Worm (Caenorhabditis elegans): ENCODE results near the gene W09C2.7.

The W09C2.7 gene

DNA sequence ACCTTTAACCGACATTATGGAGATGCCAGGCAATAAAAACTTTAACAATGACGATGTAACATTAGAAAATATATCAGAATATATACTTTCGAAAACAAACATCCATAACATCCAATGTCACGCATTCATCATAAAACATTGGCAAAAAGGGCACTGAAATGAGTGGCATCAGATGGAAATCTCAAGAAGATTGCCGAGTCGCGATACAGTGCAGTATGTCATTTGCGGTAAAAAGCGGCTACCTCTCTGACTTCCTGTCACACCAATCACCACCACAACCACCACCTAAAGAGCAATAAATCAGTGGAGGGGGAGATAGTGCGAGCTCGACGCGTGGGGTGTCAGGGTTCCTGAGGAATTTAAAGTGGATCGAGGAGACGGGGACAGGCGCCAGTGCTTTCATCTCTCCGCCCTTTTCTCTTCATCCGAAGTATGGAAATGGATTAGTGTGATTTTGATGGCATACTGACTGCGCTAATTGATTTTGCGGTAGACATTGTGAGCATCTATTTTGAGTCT is 9.0 kb downstream of the W09C2.7 start:
- TF ChIP-seq aly-2 (tag; optimal IDR thresholded peaks at IDR 0.05) (no peak), unc-62 (GFP tag; optimal IDR thresholded peaks at IDR 0.05 in 1 of 2) (peak in 1 of 2 experiments; percentile 44), unc-62 (tag; optimal IDR thresholded peaks at IDR 0.05) (no peak), nhr-42 (GFP tag; IDR thresholded peaks at IDR 0.05) (no peak)

DNA sequence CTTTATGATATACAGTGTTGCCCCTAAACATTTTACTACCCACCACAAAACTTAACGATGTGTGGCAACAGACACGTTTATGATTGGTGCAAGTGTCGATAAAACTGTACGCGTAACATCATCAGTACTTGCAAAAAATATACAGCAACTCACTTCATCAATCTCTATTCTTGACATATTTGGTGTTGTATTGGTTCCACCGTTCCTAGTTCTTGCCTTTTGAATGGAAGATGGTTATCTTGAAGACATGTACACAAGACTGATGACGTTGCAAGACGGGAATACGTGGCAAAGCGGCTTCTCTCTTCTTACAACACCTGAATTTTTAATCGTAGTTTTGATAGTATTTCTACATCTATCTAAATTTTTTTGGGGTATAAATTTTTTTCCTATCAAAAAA is 11.2 kb downstream of the W09C2.7 start:
- TF ChIP-seq mxl-2 (GFP tag; conservative IDR thresholded peaks at IDR 0.05) (no peak), fkh-10 (GFP tag; optimal IDR thresholded peaks at IDR 0.05) (no peak)

DNA sequence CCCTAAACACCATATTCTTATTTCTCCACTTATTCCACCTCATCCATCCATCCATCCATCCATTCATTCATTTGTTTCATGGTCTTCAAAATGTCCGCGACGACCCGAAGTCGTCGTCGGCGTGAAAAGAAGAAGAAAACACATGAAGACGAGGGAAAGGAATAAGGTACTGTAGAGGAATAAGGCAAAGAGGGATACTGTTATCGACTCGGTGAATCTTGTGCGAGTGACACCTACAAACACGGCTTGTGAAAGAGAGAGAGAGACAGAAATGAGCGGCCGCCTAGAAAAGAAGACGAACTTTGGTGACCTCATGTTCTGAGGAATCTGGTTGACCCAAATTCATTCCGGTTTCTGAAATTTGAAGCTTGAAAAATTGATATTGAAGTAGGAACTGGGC is 13.1 kb downstream of the W09C2.7 start:
- TF ChIP-seq F26F4.8 (GFP tag; conservative IDR thresholded peaks at IDR 0.05) (no peak), F49E8.2 (tag; optimal IDR thresholded peaks at IDR 0.05; ENCODE audit: borderline replicate concordance) (no peak), attf-4 (tag; optimal IDR thresholded peaks at IDR 0.05) (no peak), nhr-111 (GFP tag; optimal IDR thresholded peaks at IDR 0.05) (no peak), pha-4 (GFP tag; IDR thresholded peaks at IDR 0.05) (no peak), pha-4 (tag; optimal IDR thresholded peaks at IDR 0.05) (no peak), snpc-4 (tag; optimal IDR thresholded peaks at IDR 0.05) (no peak), daf-12 (tag; optimal IDR thresholded peaks at IDR 0.05) (no peak), gei-8 (GFP tag; optimal IDR thresholded peaks at IDR 0.05) (no peak), madf-5 (GFP tag; IDR thresholded peaks at IDR 0.05) (no peak), nhr-6 (tag; optimal IDR thresholded peaks at IDR 0.05) (no peak), F37D6.2 (tag; optimal IDR thresholded peaks at IDR 0.05) (no peak), nhr-237 (tag; optimal IDR thresholded peaks at IDR 0.05) (no peak), Y105C5A.15 (GFP tag; IDR thresholded peaks at IDR 0.05) (no peak), T20F7.1 (GFP tag; optimal IDR thresholded peaks at IDR 0.05) (no peak), T26A8.4 (GFP tag; IDR thresholded peaks at IDR 0.05) (no peak), nhr-28 (tag; optimal IDR thresholded peaks at IDR 0.05) (no peak), lin-38 (GFP tag; IDR thresholded peaks at IDR 0.05) (no peak), arid-1 (GFP tag; conservative IDR thresholded peaks at IDR 0.05) (no peak)

DNA sequence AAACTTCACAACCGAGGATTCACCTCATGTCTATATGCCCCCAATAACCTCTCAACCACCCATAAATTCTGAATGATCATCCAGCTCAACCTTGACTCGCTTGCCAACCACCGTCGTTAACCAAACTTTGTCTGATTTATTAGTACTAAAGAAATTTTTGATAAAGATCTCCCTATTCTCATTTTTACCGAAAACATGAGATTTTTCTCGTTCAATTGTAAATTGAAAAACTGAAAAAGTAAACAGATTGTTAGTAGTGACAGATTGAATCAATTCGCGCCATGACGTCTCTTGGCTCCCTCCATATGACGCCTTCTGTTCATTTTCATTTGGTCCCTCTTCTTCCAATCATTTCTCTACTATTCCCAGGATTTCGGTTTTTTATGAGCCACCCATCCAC is 14.2 kb downstream of the W09C2.7 start:
- TF ChIP-seq egl-27 (tag; optimal IDR thresholded peaks at IDR 0.05): no peak
- no peak for TF ChIP-seq rbr-2 (tag; optimal IDR thresholded peaks at IDR 0.05)

DNA sequence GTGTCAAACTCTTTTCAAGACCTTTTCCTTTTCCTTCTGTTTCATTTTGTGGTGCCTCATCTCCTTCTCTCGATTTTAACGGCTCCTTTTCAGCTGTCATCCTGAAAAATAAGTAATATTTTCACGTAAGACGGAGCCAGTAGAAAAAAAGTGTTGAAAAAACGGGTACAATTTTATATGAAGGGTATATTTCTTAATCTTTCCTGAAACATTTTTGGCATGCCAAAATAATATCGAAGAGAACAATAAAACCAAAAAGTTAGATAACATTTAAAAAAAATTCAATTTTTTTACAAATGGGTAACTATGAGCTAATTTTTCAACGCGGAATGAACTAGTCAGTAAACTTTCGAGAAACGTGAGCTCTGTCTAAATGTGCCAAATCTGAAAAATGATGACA is 20.6 kb downstream of the W09C2.7 start, which contains the start of gene aat-1:
TSS of gene aat-1 (minus strand) at position 101 of the 400 bp plus-strand sequence.
- TF ChIP-seq lin-15B (tag; optimal IDR thresholded peaks at IDR 0.05): no peak
- TF ChIP-seq ceh-82 (tag; optimal IDR thresholded peaks at IDR 0.05): no peak
- no peak for TF ChIP-seq duxl-1 (tag; optimal IDR thresholded peaks at IDR 0.05; ENCODE audit: poor library complexity)
- TF ChIP-seq dmd-9 (GFP tag; IDR thresholded peaks at IDR 0.05): no peak
- TF ChIP-seq dmd-6 (GFP tag; IDR thresholded peaks at IDR 0.05): no peak
- no peak for TF ChIP-seq zfp-3 (GFP tag; conservative IDR thresholded peaks at IDR 0.05)
- TF ChIP-seq nhr-41 (GFP tag; IDR thresholded peaks at IDR 0.05): no peak
- TF ChIP-seq fos-1 (tag; optimal IDR thresholded peaks at IDR 0.05): no peak
- no peak for TF ChIP-seq ceh-62 (tag; optimal IDR thresholded peaks at IDR 0.05)
- no peak for TF ChIP-seq lin-13 (GFP tag; optimal IDR thresholded peaks at IDR 0.05)
- no peak for TF ChIP-seq pqm-1 (tag; optimal IDR thresholded peaks at IDR 0.05)
- no peak for TF ChIP-seq egl-27 (tag; optimal IDR thresholded peaks at IDR 0.05)
- TF ChIP-seq T26A8.4 (GFP tag; IDR thresholded peaks at IDR 0.05): no peak
- no peak for TF ChIP-seq madf-5 (GFP tag; IDR thresholded peaks at IDR 0.05)
- no peak for TF ChIP-seq aly-2 (tag; optimal IDR thresholded peaks at IDR 0.05)
- no peak for TF ChIP-seq nhr-76 (tag; optimal IDR thresholded peaks at IDR 0.05)
- no peak for TF ChIP-seq sdz-12 (GFP tag; optimal IDR thresholded peaks at IDR 0.05)
- TF ChIP-seq snpc-4 (tag; optimal IDR thresholded peaks at IDR 0.05): no peak
- no peak for TF ChIP-seq skn-1 (tag; optimal IDR thresholded peaks at IDR 0.05)
- no peak for TF ChIP-seq hif-1 (tag; optimal IDR thresholded peaks at IDR 0.05)

All from whole organism, L4 larva.